Fruit fly (Drosophila melanogaster): ENCODE results near the gene alpha-Est2.

Gene alpha-Est2

dm6 chr3R:7548808-7549744, 7.5 kb downstream of the alpha-Est2 start, which contains the start of gene alpha-Est1 (continued):
- TF ChIP-seq Med (GFP tag) (no peak), Dek (tag; optimal IDR thresholded peaks at IDR 0.05) (no peak), pnt (GFP tag; optimal IDR thresholded peaks at IDR 0.05) (no peak), sug (tag; optimal IDR thresholded peaks at IDR 0.05) (peak; percentile 94), CG11504 (tag; optimal IDR thresholded peaks at IDR 0.05) (no peak), CG14667 (GFP tag; IDR thresholded peaks at IDR 0.05) (no peak), pfk (GFP tag; optimal IDR thresholded peaks at IDR 0.05) (no peak), HmgD (GFP tag; optimal IDR thresholded peaks at IDR 0.05) (no peak), lilli (GFP tag; optimal IDR thresholded peaks at IDR 0.05) (no peak), Nf-YC (tag; optimal IDR thresholded peaks at IDR 0.05) (no peak), al (GFP tag; IDR thresholded peaks at IDR 0.05) (no peak), bowl (GFP tag; IDR thresholded peaks at IDR 0.05) (no peak), CG15601 (tag; optimal IDR thresholded peaks at IDR 0.05) (no peak), CG2129 (GFP tag; IDR thresholded peaks at IDR 0.05; ENCODE audit: partially characterized antibody) (no peak), CG14860 (GFP tag; IDR thresholded peaks at IDR 0.05; ENCODE audit: partially characterized antibody) (no peak), Xbp1 (GFP tag; optimal IDR thresholded peaks at IDR 0.05) (no peak), Deaf1 (tag; optimal IDR thresholded peaks at IDR 0.05) (peak; percentile 72), sens (GFP tag) (peak; percentile 26), vnd (GFP tag; IDR thresholded peaks at IDR 0.05; ENCODE audit: partially characterized antibody) (no peak), Doc3 (GFP tag; IDR thresholded peaks at IDR 0.05; ENCODE audit: partially characterized antibody) (no peak), trem (tag; optimal IDR thresholded peaks at IDR 0.05) (no peak), kni (GFP tag; optimal IDR thresholded peaks at IDR 0.05) (no peak), Dbx (GFP tag; IDR thresholded peaks at IDR 0.05) (no peak), chinmo (GFP tag; IDR thresholded peaks at IDR 0.05; ENCODE audit: partially characterized antibody) (peak; percentile 75; the same call in 2 of the 4 replicates), Dp (GFP tag; optimal IDR thresholded peaks at IDR 0.05) (peak; percentile 45), CG2712 (tag; optimal IDR thresholded peaks at IDR 0.05) (no peak), CG30020 (tag; optimal IDR thresholded peaks at IDR 0.05) (no peak), row (GFP tag; IDR thresholded peaks at IDR 0.05) (no peak), CG1603 (tag; optimal IDR thresholded peaks at IDR 0.05) (no peak), dmrt11E (tag; optimal IDR thresholded peaks at IDR 0.05) (no peak), E2f2 (GFP tag; IDR thresholded peaks at IDR 0.05) (peak; percentile 63), CG31365 (tag; optimal IDR thresholded peaks at IDR 0.05) (peak; percentile 89), CG6175 (GFP tag; IDR thresholded peaks at IDR 0.05) (0 out of 3 replicates have a peak, but pooled peaks have one; percentile 33), kay (GFP tag; optimal IDR thresholded peaks at IDR 0.05) (no peak), CG34376 (GFP tag; optimal IDR thresholded peaks at IDR 0.05) (peak; percentile 29), stc (GFP tag; IDR thresholded peaks at IDR 0.05) (no peak), Six4 (GFP tag; optimal IDR thresholded peaks at IDR 0.05) (no peak), crp (GFP tag; optimal IDR thresholded peaks at IDR 0.05) (peak in 1 of 2 experiments; percentile 24), insv (GFP tag; optimal IDR thresholded peaks at IDR 0.05) (peak in 1 of 2 experiments; percentile 88), sens-2 (GFP tag; IDR thresholded peaks at IDR 0.05) (no peak), CG15479 (GFP tag; optimal IDR thresholded peaks at IDR 0.05) (peak; percentile 39), repo (GFP tag; optimal IDR thresholded peaks at IDR 0.05) (no peak), CG33557 (GFP tag; optimal IDR thresholded peaks at IDR 0.05) (no peak), CG17612 (GFP tag; IDR thresholded peaks at IDR 0.05) (no peak), nerfin-2 (GFP tag; IDR thresholded peaks at IDR 0.05; ENCODE audit: partially characterized antibody) (no peak), slbo (GFP tag; IDR thresholded peaks at IDR 0.05) (0 out of 2 replicates have a peak, but pooled peaks have one; percentile 10), mld (GFP tag; IDR thresholded peaks at IDR 0.05; ENCODE audit: partially characterized antibody) (no peak), Pdp1 (GFP tag; optimal IDR thresholded peaks at IDR 0.05) (no peak)

Data from whole organism, embryonic.